Worm (Caenorhabditis elegans) whole organism, young adult: Measurements from ENCODE around the gene cyp-42A1.

Source experiments
- atf-7 ChIP-seq: sonication (generic microtip); optimal IDR thresholded peaks from 2 replicates; lab custom pipeline; 2017; ENCODE audit warnings: mild to moderate bottlenecking, missing genetic modification characterization, missing compliant biosample characterization
- madf-10 ChIP-seq: sonication (generic microtip); optimal IDR thresholded peaks from 2 replicates; lab custom pipeline; 2016; ENCODE audit warnings: mild to moderate bottlenecking, missing genetic modification characterization, missing compliant biosample characterization
- ztf-6 ChIP-seq: fragments of 200-800 bp; sonication (Bioruptor generic); IDR thresholded peaks from 2 replicates; pipeline ENCODE4 v1.3.6; 2022; ENCODE audit warnings: missing genetic modification reagents, missing genetic modification characterization, missing compliant biosample characterization

DNA sequence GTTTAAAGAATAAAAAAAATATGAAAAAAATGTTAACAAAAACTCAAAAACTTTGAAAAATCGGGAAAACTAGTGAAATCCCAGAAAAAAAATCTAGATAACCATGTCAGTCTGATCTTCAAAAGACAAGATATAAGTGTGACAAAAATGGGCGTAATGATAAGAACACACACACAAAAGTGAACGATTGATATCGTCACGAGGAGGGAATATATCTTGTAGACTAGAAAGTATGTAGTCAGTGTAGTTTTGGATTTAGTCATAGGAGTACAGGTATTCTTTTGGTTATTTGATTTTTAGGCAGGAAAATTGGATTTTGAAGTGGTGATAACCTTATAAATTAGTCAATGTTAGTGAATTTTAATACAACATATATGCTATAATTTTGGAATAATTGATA is 22.7 kb downstream of the cyp-42A1 start:
- no peak for TF ChIP-seq ztf-6
- no peak for TF ChIP-seq atf-7
- no peak for TF ChIP-seq madf-10 (tag; lab: Kevin White, UChicago)
